Fruit fly (Drosophila melanogaster) whole organism, larva: ENCODE data around the gene CG14339.
A peak's percentile ranks its signal among the peaks of the same experiment; 100 is the strongest.

ENCODE experiments used
- noc ChIP-seq: fragments of 200-800 bp; sonication (Bioruptor generic); optimal IDR thresholded peaks from 3 replicates; lab custom pipeline; 2019; ENCODE audit warnings: missing biosample characterization, mild to moderate bottlenecking, missing genetic modification characterization, moderate library complexity

CG14339 gene

dm6 chr2L:1144371-1145360 is 36.3 kb downstream of the CG14339 start:
- peak; percentile 96 for TF ChIP-seq noc

DNA sequence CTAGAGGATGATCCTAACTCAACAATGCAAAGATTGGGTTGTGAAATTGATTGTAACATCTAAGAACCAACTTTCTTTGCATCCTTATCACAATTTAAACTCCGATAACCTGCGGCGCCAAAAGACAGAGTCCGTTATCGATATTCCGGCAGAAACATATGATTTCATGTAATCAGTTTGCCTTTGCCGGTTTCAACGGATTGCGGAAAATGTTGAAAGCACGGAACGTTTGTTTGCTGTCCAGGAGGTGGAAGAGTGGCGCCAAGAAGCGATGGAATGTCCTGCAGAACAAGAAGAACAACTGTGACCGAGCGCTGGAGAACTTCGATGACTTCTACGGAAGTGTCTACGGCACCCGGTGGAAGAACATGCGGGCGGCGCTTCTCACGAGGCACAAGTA is 39.3 kb downstream of the CG14339 start:
- no peak for TF ChIP-seq noc

DNA sequence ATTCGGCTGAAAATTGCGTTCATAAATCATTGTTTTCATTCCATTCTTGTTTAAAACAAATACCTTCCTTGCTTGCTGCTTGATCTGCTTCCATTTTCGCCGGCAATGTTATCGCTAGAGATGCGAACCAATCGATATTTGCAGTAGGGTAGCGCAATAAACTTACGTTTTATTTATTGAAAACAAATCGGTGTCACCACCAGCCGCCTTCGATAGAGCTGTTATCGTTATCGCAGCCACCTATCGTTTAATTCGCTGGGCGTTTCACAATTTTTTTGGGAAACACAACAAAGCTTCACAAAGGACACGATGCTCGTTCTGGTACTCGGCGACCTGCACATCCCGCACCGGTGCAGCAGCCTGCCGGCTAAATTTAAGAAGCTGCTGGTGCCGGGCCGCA is 42.2 kb downstream of the CG14339 start, which contains the start of the genes Tfb4 and Vps29:
Tfb4 (minus strand) TSS at position 124 of the 400 bp plus-strand sequence.
Vps29 (plus strand) TSS at position 213 of the 400 bp plus-strand sequence.
- TF ChIP-seq noc, result peak; percentile 14

DNA sequence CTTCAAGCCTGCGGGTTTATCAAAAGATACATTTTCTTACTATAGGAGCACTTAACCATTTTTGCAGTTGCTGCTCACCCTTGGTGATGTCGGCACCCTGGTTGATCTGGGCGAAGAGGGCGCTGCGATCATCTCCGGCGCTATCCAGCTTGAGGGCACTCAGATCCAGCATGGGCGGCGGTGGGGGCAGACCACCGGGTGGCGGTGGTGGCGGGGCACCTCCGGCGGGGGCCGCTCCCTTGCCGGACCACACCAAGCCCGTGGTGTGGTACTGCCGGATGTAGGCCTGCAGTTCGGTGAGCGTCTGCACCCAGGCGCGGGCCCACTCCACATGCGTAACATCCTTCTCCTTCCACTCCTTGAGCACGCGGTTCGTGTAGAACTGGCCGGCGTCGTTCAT is 44.4 kb downstream of the CG14339 start:
- TF ChIP-seq noc, result no peak

- TF ChIP-seq noc, result no peak
These were observed 48.4 kb downstream of the CG14339 start for dm6 chr2L:1156592-1157249.

dm6 chr2L:1157357-1157678 is 49.0 kb downstream of the CG14339 start:
- TF ChIP-seq noc, result no peak

DNA sequence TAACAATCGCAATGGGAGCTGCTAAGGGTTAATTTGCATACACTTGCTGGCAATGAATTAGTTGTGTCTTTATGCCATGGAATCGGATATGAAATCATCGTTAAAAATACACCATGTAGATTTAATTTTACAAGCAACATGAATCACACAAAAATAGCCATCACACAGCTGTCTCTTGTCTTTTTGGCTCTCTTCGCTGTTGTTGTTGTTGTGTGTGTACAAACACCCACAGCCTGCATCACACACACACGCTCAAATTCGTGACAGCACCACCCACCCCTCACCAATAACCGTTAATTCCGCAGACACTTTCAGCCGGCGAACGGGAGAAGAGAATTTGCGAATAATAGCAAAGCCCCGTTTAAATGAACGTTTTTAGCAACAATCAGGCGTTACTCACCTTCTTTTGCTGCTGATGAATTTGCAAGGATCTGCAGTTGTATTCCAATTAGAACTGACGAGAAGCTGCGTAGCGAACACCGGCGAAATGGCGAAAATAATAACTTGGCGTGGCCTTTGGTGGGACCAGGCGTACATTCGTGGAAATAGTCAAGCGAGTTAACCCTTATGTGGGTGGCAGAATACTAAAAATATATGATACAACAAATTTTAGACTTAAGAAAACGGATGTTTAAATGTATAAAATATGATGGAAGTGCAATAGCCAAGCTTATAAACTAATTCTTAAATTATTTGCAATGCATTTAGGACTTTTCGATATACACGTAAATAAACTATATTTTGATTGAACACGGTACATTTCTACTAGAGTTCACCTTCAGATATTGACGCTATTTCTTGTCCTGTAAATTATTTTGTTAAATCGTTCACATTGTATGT is 49.6 kb downstream of the CG14339 start, which contains the start of gene capt:
capt (minus strand) TSS at position 584 of the 840 bp plus-strand sequence.
- TF ChIP-seq noc, result peak; percentile 35

DNA sequence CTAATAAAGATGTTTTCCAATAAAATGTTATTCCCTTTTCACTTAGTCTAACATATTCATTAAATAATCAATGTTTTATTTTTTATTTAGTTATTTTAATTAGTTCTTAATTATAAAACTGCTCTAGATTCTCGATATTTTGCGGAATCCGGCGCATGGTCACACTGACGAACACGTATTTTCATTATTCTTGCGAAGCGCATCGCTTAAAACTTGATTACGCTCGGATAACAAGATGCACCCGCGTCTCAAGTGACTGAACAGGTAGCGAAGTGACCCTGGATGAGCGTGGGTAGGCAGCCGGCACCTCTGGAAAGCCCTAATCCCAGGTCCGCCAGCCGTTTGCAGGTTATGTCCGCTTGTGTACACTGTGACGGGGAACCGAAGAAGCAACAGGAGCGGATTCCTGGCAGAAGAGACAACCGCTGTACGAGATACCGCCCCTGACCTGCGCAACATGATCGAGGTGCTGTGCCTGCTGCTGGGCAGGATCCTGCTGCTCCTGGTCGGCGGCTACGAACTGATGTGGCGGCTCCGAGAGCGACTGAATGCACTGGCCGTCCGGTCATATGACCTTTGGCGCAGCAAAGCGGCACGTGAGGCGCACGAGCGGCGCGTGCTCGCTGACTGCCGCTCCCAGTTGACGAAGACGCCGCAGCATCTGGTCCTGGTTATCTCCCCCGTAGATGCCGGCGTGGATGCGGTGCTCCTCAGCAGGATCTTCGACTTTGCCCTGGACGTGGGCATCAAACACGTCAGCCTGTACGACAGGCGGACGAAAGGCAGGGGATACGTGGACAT is 50.4 kb downstream of the CG14339 start, which contains the start of gene Tango14:
Tango14 (plus strand) TSS at position 143 of the 801 bp plus-strand sequence.
- TF ChIP-seq noc, result no peak
